Fruit fly (Drosophila melanogaster) whole organism, embryonic: ENCODE measurements around the gene Rh2.
A peak's percentile ranks its signal among the peaks of the same experiment; 100 is the strongest.

ENCODE experiments used
- Ada2b ChIP-seq: fragments of 200-800 bp; sonication (Bioruptor generic); IDR thresholded peaks from 2 replicates; pipeline ENCODE4 v1.3.6; 2022; ENCODE audit warnings: missing biosample characterization, missing genetic modification characterization
- CG10147 ChIP-seq: fragments of 200-800 bp; sonication (Bioruptor generic); optimal IDR thresholded peaks from 2 replicates; lab custom pipeline; 2019; ENCODE audit warnings: missing biosample characterization, mild to moderate bottlenecking, missing genetic modification characterization, moderate library complexity
- CG10209 ChIP-seq: fragments of 200-800 bp; sonication (Bioruptor generic); optimal IDR thresholded peaks from 3 replicates; lab custom pipeline; 2017; ENCODE audit warnings: missing biosample characterization, mild to moderate bottlenecking, missing genetic modification characterization, missing genetic modification reagents
- CG1024 ChIP-seq: fragments of 200-800 bp; sonication (Bioruptor generic); IDR thresholded peaks from 2 replicates; pipeline ENCODE4 v1.3.6; 2022; ENCODE audit warnings: missing biosample characterization, missing genetic modification characterization
- CG10431 ChIP-seq: fragments of 200-800 bp; sonication (Bioruptor generic); optimal IDR thresholded peaks from 3 replicates; lab custom pipeline; 2018; ENCODE audit warnings: missing biosample characterization, mild to moderate bottlenecking, missing genetic modification characterization
- CG11247 ChIP-seq: fragments of 200-800 bp; sonication (Bioruptor generic); IDR thresholded peaks from 2 replicates; pipeline ENCODE4 v1.3.6; 2022; ENCODE audit warnings: missing biosample characterization, missing genetic modification characterization
- CG11398 ChIP-seq: fragments of 200-800 bp; sonication (Bioruptor generic); optimal IDR thresholded peaks from 2 replicates; lab custom pipeline; 2016; ENCODE audit warnings: missing biosample characterization, missing genetic modification characterization
- CG11695 ChIP-seq: fragments of 200-800 bp; sonication (Bioruptor generic); IDR thresholded peaks from 3 replicates; pipeline ENCODE4 v1.3.6; 2022; ENCODE audit warnings: missing biosample characterization, missing genetic modification characterization
- CG12942 ChIP-seq: fragments of 200-800 bp; sonication (Bioruptor generic); optimal IDR thresholded peaks from 3 replicates; lab custom pipeline; 2016; ENCODE audit warnings: missing biosample characterization, missing genetic modification characterization
- CG14860 ChIP-seq: fragments of 200-800 bp; sonication (Bioruptor generic); IDR thresholded peaks from 3 replicates; pipeline ENCODE4 v1.3.6; 2022; ENCODE audit warnings: missing biosample characterization, missing genetic modification characterization; ENCODE audit not compliant: partially characterized antibody
- CG16779 ChIP-seq: fragments of 200-800 bp; sonication (Bioruptor generic); IDR thresholded peaks from 2 replicates; pipeline ENCODE4 v1.3.6; 2022; ENCODE audit warnings: missing biosample characterization, missing genetic modification characterization
- CG2889 ChIP-seq: fragments of 200-800 bp; sonication (Bioruptor generic); IDR thresholded peaks from 3 replicates; pipeline ENCODE4 v1.3.6; 2022; ENCODE audit warnings: missing biosample characterization, missing genetic modification characterization
- CG4404 ChIP-seq: fragments of 200-800 bp; sonication (Bioruptor generic); IDR thresholded peaks from 2 replicates; pipeline ENCODE4 v1.3.6; 2022; ENCODE audit warnings: missing biosample characterization, missing genetic modification characterization
- CG6791 ChIP-seq: fragments of 200-800 bp; sonication (Bioruptor generic); IDR thresholded peaks from 3 replicates; pipeline ENCODE4 v1.3.6; 2022; ENCODE audit warnings: missing biosample characterization, missing genetic modification characterization; ENCODE audit not compliant: partially characterized antibody
- CG6813 ChIP-seq: fragments of 200-800 bp; sonication (Bioruptor generic); optimal IDR thresholded peaks from 2 replicates; lab custom pipeline; 2017; ENCODE audit warnings: missing biosample characterization, missing genetic modification characterization, mild to moderate bottlenecking, moderate library complexity, missing genetic modification reagents
- CG9817 ChIP-seq: fragments of 200-800 bp; sonication (Bioruptor generic); optimal IDR thresholded peaks from 2 replicates; lab custom pipeline; 2018; ENCODE audit warnings: missing biosample characterization, mild to moderate bottlenecking, missing genetic modification characterization, moderate library complexity
- CTCF ChIP-seq: fragments of 200-800 bp; sonication (Bioruptor generic); optimal IDR thresholded peaks from 2 replicates; lab custom pipeline; 2017; ENCODE audit warnings: missing biosample characterization, mild to moderate bottlenecking, missing genetic modification characterization, moderate library complexity
- Chrac-16 ChIP-seq: fragments of 200-800 bp; sonication (Bioruptor generic); optimal IDR thresholded peaks from 3 replicates; lab custom pipeline; 2016; ENCODE audit warnings: missing biosample characterization, missing genetic modification characterization
- Dad ChIP-seq: fragments of 200-800 bp; sonication (Bioruptor generic); optimal IDR thresholded peaks from 3 replicates; lab custom pipeline; 2016; ENCODE audit warnings: missing biosample characterization, missing genetic modification characterization
- HmgD ChIP-seq: fragments of 200-800 bp; sonication (Bioruptor generic); optimal IDR thresholded peaks from 3 replicates; lab custom pipeline; 2016; ENCODE audit warnings: missing biosample characterization, missing genetic modification characterization
- Hmr ChIP-seq: fragments of 200-800 bp; sonication (Bioruptor generic); optimal IDR thresholded peaks from 3 replicates; lab custom pipeline; 2017; ENCODE audit warnings: mild to moderate bottlenecking, missing biosample characterization, missing genetic modification reagents, missing genetic modification characterization
- Hmx ChIP-seq: fragments of 200-800 bp; sonication (Bioruptor generic); optimal IDR thresholded peaks from 2 replicates; lab custom pipeline; 2016; ENCODE audit warnings: missing biosample characterization, missing genetic modification characterization
- Med ChIP-seq: fragments of 200-800 bp; sonication (Bioruptor generic); peaks from one replicate; lab custom pipeline; 2016; ENCODE audit warnings: missing biosample characterization, missing genetic modification characterization, mild to moderate bottlenecking, inconsistent platforms, moderate library complexity
- Opbp ChIP-seq: fragments of 200-800 bp; sonication (Bioruptor generic); IDR thresholded peaks from 3 replicates; pipeline ENCODE4 v1.3.6; 2022; ENCODE audit warnings: missing biosample characterization, missing genetic modification characterization; ENCODE audit not compliant: partially characterized antibody
- Ptx1 ChIP-seq: fragments of 200-800 bp; sonication (Bioruptor generic); IDR thresholded peaks from 2 replicates; pipeline ENCODE4 v1.3.6; 2022; ENCODE audit warnings: missing biosample characterization, missing genetic modification characterization
- Side ChIP-seq: fragments of 200-800 bp; sonication (Bioruptor generic); optimal IDR thresholded peaks from 2 replicates; lab custom pipeline; 2016; ENCODE audit warnings: missing biosample characterization, missing genetic modification characterization
- Sox100B ChIP-seq: fragments of 200-800 bp; sonication (Bioruptor generic); optimal IDR thresholded peaks from 3 replicates; lab custom pipeline; 2018; ENCODE audit warnings: missing biosample characterization, mild to moderate bottlenecking, missing genetic modification characterization
- Stat92E ChIP-seq, 3 experiments: fragments of >200 bp in 2 of 3; fragments of 200-800 bp in 1 of 3; sonication (Bioruptor generic) in 1 of 3; optimal IDR thresholded peaks; 2 replicates each; lab custom pipeline; 2017 to 2019; ENCODE audit warnings: missing biosample characterization in 3 of 3, missing genetic modification characterization in 3 of 3, mild to moderate bottlenecking in 1 of 3, moderate library complexity in 1 of 3
- Usf ChIP-seq: fragments of 200-800 bp; sonication (Bioruptor generic); optimal IDR thresholded peaks from 2 replicates; lab custom pipeline; 2017; ENCODE audit warnings: missing genotype, missing biosample characterization, missing genetic modification characterization
- ac ChIP-seq: fragments of 200-800 bp; sonication (Bioruptor generic); optimal IDR thresholded peaks from 3 replicates; lab custom pipeline; 2017; ENCODE audit warnings: missing biosample characterization, mild to moderate bottlenecking, missing genetic modification characterization
- amos ChIP-seq: fragments of 200-800 bp; sonication (Bioruptor generic); IDR thresholded peaks from 2 replicates; pipeline ENCODE4 v1.3.6; 2022; ENCODE audit warnings: missing biosample characterization, missing genetic modification characterization; ENCODE audit not compliant: partially characterized antibody
- ash1 ChIP-seq: fragments of 200-800 bp; sonication (Bioruptor generic); optimal IDR thresholded peaks from 2 replicates; lab custom pipeline; 2018; ENCODE audit warnings: missing biosample characterization, mild to moderate bottlenecking, missing genetic modification characterization
- bcd ChIP-seq: fragments of 200-800 bp; sonication (Bioruptor generic); optimal IDR thresholded peaks from 2 replicates; lab custom pipeline; 2017; ENCODE audit warnings: missing biosample characterization, mild to moderate bottlenecking, missing genetic modification characterization
- cad ChIP-seq: fragments of >200 bp; optimal IDR thresholded peaks from 2 replicates; lab custom pipeline; 2017; ENCODE audit warnings: missing biosample characterization, missing genetic modification characterization
- corto ChIP-seq: fragments of 200-800 bp; sonication (Bioruptor generic); optimal IDR thresholded peaks from 2 replicates; lab custom pipeline; 2016; ENCODE audit warnings: missing biosample characterization, mild to moderate bottlenecking, missing genetic modification characterization, moderate library complexity
- fd3F ChIP-seq: fragments of 200-800 bp; sonication (Bioruptor generic); optimal IDR thresholded peaks from 2 replicates; lab custom pipeline; 2018; ENCODE audit warnings: missing biosample characterization, mild to moderate bottlenecking, missing genetic modification characterization, moderate library complexity
- her ChIP-seq: fragments of 200-800 bp; sonication (Bioruptor generic); optimal IDR thresholded peaks from 2 replicates; lab custom pipeline; 2016; ENCODE audit warnings: missing biosample characterization, missing genetic modification characterization
- ken ChIP-seq: fragments of 200-800 bp; sonication (Bioruptor generic); IDR thresholded peaks from 3 replicates; pipeline ENCODE4 v1.3.6; 2022; ENCODE audit warnings: missing biosample characterization, missing genetic modification characterization
- lov ChIP-seq, 2 experiments: fragments of 200-800 bp in 1 of 2; fragments of >200 bp in 1 of 2; sonication (Bioruptor generic) in 1 of 2; IDR thresholded peaks in 1 of 2; optimal IDR thresholded peaks in 1 of 2; 2 replicates in 1 of 2; 3 replicates in 1 of 2; pipeline versions ENCODE4 v1.3.6 to Lab custom; 2017 to 2022; ENCODE audit warnings: missing biosample characterization in 1 of 2, missing genetic modification characterization in 1 of 2
- odd ChIP-seq: fragments of 200-800 bp; sonication (Bioruptor generic); optimal IDR thresholded peaks from 2 replicates; lab custom pipeline; 2017; ENCODE audit warnings: missing biosample characterization, mild to moderate bottlenecking, missing genetic modification characterization
- prd ChIP-seq, 3 experiments: fragments of >200 bp in 2 of 3; fragments of 200-800 bp in 1 of 3; sonication (Bioruptor generic) in 1 of 3; optimal IDR thresholded peaks in 2 of 3; IDR thresholded peaks in 1 of 3; 2 replicates in 2 of 3; 3 replicates in 1 of 3; pipeline versions ENCODE4 v1.3.6 to Lab custom; 2017 to 2022; ENCODE audit warnings: missing biosample characterization in 1 of 3, missing genetic modification characterization in 1 of 3
- ro ChIP-seq: fragments of 200-800 bp; sonication (Bioruptor generic); IDR thresholded peaks from 2 replicates; pipeline ENCODE4 v1.3.6; 2022; ENCODE audit warnings: missing biosample characterization, missing genetic modification characterization
- shn ChIP-seq: fragments of 200-800 bp; sonication (Bioruptor generic); optimal IDR thresholded peaks from 3 replicates; lab custom pipeline; 2016; ENCODE audit warnings: missing biosample characterization, missing genetic modification characterization
- sisA ChIP-seq: fragments of 200-800 bp; sonication (Bioruptor generic); IDR thresholded peaks from 2 replicates; pipeline ENCODE4 v1.3.6; 2022; ENCODE audit warnings: missing biosample characterization, missing genetic modification characterization
- slbo ChIP-seq: fragments of 200-800 bp; sonication (Bioruptor generic); IDR thresholded peaks from 2 replicates; pipeline ENCODE4 v1.3.6; 2022; ENCODE audit warnings: missing biosample characterization, missing genetic modification characterization
- sqz ChIP-seq: fragments of 200-800 bp; sonication (Bioruptor generic); optimal IDR thresholded peaks from 3 replicates; lab custom pipeline; 2018; ENCODE audit warnings: missing biosample characterization, mild to moderate bottlenecking, missing genetic modification characterization
- ssp ChIP-seq: fragments of 200-800 bp; sonication (Bioruptor generic); IDR thresholded peaks from 2 replicates; pipeline ENCODE4 v1.3.6; 2022; ENCODE audit warnings: missing biosample characterization, missing genetic modification characterization
- tio ChIP-seq: fragments of 200-800 bp; sonication (Bioruptor generic); optimal IDR thresholded peaks from 2 replicates; lab custom pipeline; 2017; ENCODE audit warnings: missing biosample characterization, missing genetic modification characterization, inconsistent platforms
- zfh1 ChIP-seq: fragments of 200-800 bp; sonication (Bioruptor generic); IDR thresholded peaks from 3 replicates; pipeline ENCODE4 v1.3.6; 2022; ENCODE audit warnings: missing biosample characterization, missing genetic modification characterization

The Rh2 gene

dm6 chr3R:18928346-18928917 is 29.2 kb downstream of the Rh2 start, which contains the start of gene Mpc1 (continued):
- peak; percentile 57 for TF ChIP-seq sqz (GFP tag; lab: Kevin White, UChicago)
- peak; percentile 84 for TF ChIP-seq Opbp (GFP tag; lab: Robert Waterston, UW)
- no peak for TF ChIP-seq CG11398 (GFP tag; lab: Kevin White, UChicago)
- TF ChIP-seq CG6791 (GFP tag; lab: Robert Waterston, UW), result peak; percentile 84
- peak; percentile 60; the same call in 2 of the 3 replicates for TF ChIP-seq CG14860 (GFP tag; lab: Robert Waterston, UW)
- TF ChIP-seq Stat92E (GFP tag; optimal IDR thresholded peaks at IDR 0.05; lab: Kevin White, UChicago), result no peak
- TF ChIP-seq Hmr (GFP tag; lab: Kevin White, UChicago), result no peak
- TF ChIP-seq Usf (GFP tag; lab: Kevin White, UChicago), result no peak
- no peak for TF ChIP-seq ssp (GFP tag; lab: Robert Waterston, UW)
- TF ChIP-seq CG1024, result no peak
- 0 out of 3 replicates have a peak, but pooled peaks have one; percentile 35 for TF ChIP-seq ken (GFP tag; lab: Robert Waterston, UW)
- no peak for TF ChIP-seq HmgD (GFP tag; lab: Kevin White, UChicago)
- no peak for TF ChIP-seq bcd
- TF ChIP-seq Med (GFP tag; lab: Kevin White, UChicago), result peak; percentile 68
- TF ChIP-seq corto, result no peak
- no peak for TF ChIP-seq shn (GFP tag; lab: Kevin White, UChicago)
- TF ChIP-seq Sox100B (GFP tag; lab: Kevin White, UChicago), result no peak
- no peak for TF ChIP-seq ac (GFP tag; lab: Kevin White, UChicago)
- no peak for TF ChIP-seq CG6813 (GFP tag; lab: Kevin White, UChicago)
- TF ChIP-seq CG11695 (GFP tag; lab: Robert Waterston, UW), result no peak
- TF ChIP-seq CG10209, result no peak
- no peak for TF ChIP-seq lov (optimal IDR thresholded peaks at IDR 0.05; lab: Kevin White, UChicago)
- 0 out of 3 replicates have a peak, but pooled peaks have one; percentile 18 for TF ChIP-seq lov (GFP tag; IDR thresholded peaks at IDR 0.05; lab: Robert Waterston, UW)
- no peak for TF ChIP-seq prd (optimal IDR thresholded peaks at IDR 0.05; lab: Kevin White, UChicago)
- TF ChIP-seq prd (GFP tag; IDR thresholded peaks at IDR 0.05; lab: Robert Waterston, UW), result 0 out of 3 replicates have a peak, but pooled peaks have one; percentile 4
- no peak for TF ChIP-seq Dad (GFP tag; lab: Kevin White, UChicago)
- TF ChIP-seq CTCF (GFP tag; lab: Kevin White, UChicago), result no peak
- TF ChIP-seq cad (GFP tag; lab: Kevin White, UChicago), result no peak
- TF ChIP-seq slbo (GFP tag; lab: Robert Waterston, UW), result peak; percentile 55
- no peak for TF ChIP-seq her (GFP tag; lab: Kevin White, UChicago)
- no peak for TF ChIP-seq tio (GFP tag; lab: Kevin White, UChicago)
- no peak for TF ChIP-seq CG10431 (GFP tag; lab: Kevin White, UChicago)
- TF ChIP-seq Side (GFP tag; lab: Kevin White, UChicago), result no peak
- TF ChIP-seq odd (GFP tag; lab: Kevin White, UChicago), result no peak
- TF ChIP-seq CG11247 (GFP tag; lab: Robert Waterston, UW), result no peak; the same call in 1 of the 2 replicates
- no peak for TF ChIP-seq Hmx (GFP tag; lab: Kevin White, UChicago)
- TF ChIP-seq sisA (GFP tag; lab: Robert Waterston, UW), result peak; percentile 9; the same call in 1 of the 2 replicates
- TF ChIP-seq amos, result peak; percentile 85; the same call in 1 of the 2 replicates
- no peak for TF ChIP-seq CG10147 (GFP tag; lab: Kevin White, UChicago)
- peak; percentile 21 for TF ChIP-seq CG9817 (tag; lab: Kevin White, UChicago)
- 0 out of 3 replicates have a peak, but pooled peaks have one; percentile 26 for TF ChIP-seq CG2889 (GFP tag; lab: Robert Waterston, UW)
- TF ChIP-seq CG16779, result no peak
- no peak; the same call in 1 of the 2 replicates for TF ChIP-seq CG4404 (GFP tag; lab: Robert Waterston, UW)
- no peak for TF ChIP-seq Chrac-16 (GFP tag; lab: Kevin White, UChicago)
- TF ChIP-seq CG12942 (GFP tag; lab: Kevin White, UChicago), result no peak
- TF ChIP-seq ro (GFP tag; lab: Robert Waterston, UW), result no peak
- TF ChIP-seq fd3F (GFP tag; lab: Kevin White, UChicago), result no peak
- no peak for TF ChIP-seq ash1 (GFP tag; lab: Kevin White, UChicago)
- no peak for TF ChIP-seq Ada2b (GFP tag; lab: Robert Waterston, UW)
- TF ChIP-seq Ptx1 (GFP tag; lab: Robert Waterston, UW), result no peak
- no peak for TF ChIP-seq zfh1 (GFP tag; lab: Robert Waterston, UW)
